Worm (Caenorhabditis elegans) whole organism, late embryonic: ENCODE results near the gene sel-1.

Experiments used
- elt-2 ChIP-seq: sonication (generic microtip); optimal IDR thresholded peaks from 2 replicates; lab custom pipeline; 2016; ENCODE audit warnings: missing genetic modification reagents, missing genetic modification characterization, missing compliant biosample characterization
- elt-4 ChIP-seq: sonication (generic microtip); optimal IDR thresholded peaks from 2 replicates; lab custom pipeline; 2016; ENCODE audit warnings: missing genetic modification characterization, missing compliant biosample characterization
- fax-1 ChIP-seq: sonication (generic microtip); optimal IDR thresholded peaks from 2 replicates; lab custom pipeline; 2016; ENCODE audit warnings: missing genotype, missing genetic modification characterization, missing compliant biosample characterization
- hlh-6 ChIP-seq: sonication (generic microtip); optimal IDR thresholded peaks from 2 replicates; lab custom pipeline; 2016; ENCODE audit warnings: missing genotype, missing genetic modification characterization, missing compliant biosample characterization
- nhr-11 ChIP-seq: fragments of 150-350 bp; optimal IDR thresholded peaks from 2 replicates; lab custom pipeline; 2014; ENCODE audit warnings: missing biosample characterization, missing genetic modification characterization
- pag-3 ChIP-seq: sonication (generic microtip); optimal IDR thresholded peaks from 2 replicates; lab custom pipeline; 2016; ENCODE audit warnings: missing compliant biosample characterization, missing genetic modification characterization, borderline replicate concordance
- pha-2 ChIP-seq: sonication (generic microtip); optimal IDR thresholded peaks from 2 replicates; lab custom pipeline; 2017; ENCODE audit warnings: mild to moderate bottlenecking, missing genetic modification characterization, missing compliant biosample characterization
- sox-4 ChIP-seq: sonication (generic microtip); optimal IDR thresholded peaks from 2 replicates; lab custom pipeline; 2017; ENCODE audit warnings: mild to moderate bottlenecking, missing genetic modification characterization, inconsistent platforms, missing compliant biosample characterization
- tbx-2 ChIP-seq: sonication (generic microtip); optimal IDR thresholded peaks from 2 replicates; lab custom pipeline; 2016; ENCODE audit warnings: missing genetic modification characterization, missing compliant biosample characterization

DNA sequence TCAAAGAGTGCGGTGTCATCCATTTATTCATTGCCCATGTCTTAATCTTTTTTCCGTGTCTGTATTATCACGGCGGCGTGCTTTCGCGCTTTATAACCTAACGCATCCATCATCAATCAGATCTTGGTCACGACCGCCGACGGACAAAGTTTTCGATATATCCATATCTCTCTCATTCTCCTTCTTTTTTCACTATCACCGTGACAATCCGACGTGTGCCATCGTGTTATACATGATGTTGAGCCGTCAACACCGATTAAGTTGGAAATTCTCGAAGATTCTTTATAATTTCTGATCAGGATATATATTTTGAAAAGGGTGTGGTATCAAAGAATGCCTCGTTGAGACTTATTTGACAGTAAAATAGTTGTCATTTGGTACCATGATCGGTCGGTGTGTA, 3.6 kb upstream of the sel-1 start:
- TF ChIP-seq sox-4 (tag; lab: Kevin White, UChicago) (no peak), elt-2 (no peak), nhr-11 (tag; lab: Kevin White, UChicago) (no peak), hlh-6 (tag; lab: Kevin White, UChicago) (no peak), fax-1 (tag; lab: Kevin White, UChicago) (no peak), pha-2 (tag; lab: Kevin White, UChicago) (no peak), pag-3 (tag; lab: Kevin White, UChicago) (no peak), elt-4 (tag; lab: Kevin White, UChicago) (no peak), tbx-2 (tag; lab: Kevin White, UChicago) (no peak)
